Fruit fly (Drosophila melanogaster) whole organism, embryonic: ENCODE data around the gene lectin-29Ca.

Experiments
- ATbp ChIP-seq: fragments of 200-800 bp; sonication (Bioruptor generic); optimal IDR thresholded peaks from 2 replicates; lab custom pipeline; 2017; ENCODE audit warnings: missing biosample characterization, mild to moderate bottlenecking, missing genetic modification characterization, missing genetic modification reagents
- Atf-2 ChIP-seq: fragments of 200-800 bp; sonication (Bioruptor generic); optimal IDR thresholded peaks from 2 replicates; lab custom pipeline; 2016; ENCODE audit warnings: missing biosample characterization, missing genetic modification characterization
- BEAF-32 ChIP-seq: fragments of 200-800 bp; sonication (Bioruptor generic); optimal IDR thresholded peaks from 3 replicates; lab custom pipeline; 2017; ENCODE audit warnings: missing biosample characterization, missing genetic modification characterization, mild to moderate bottlenecking, moderate library complexity, missing genetic modification reagents
- CG10431 ChIP-seq: fragments of 200-800 bp; sonication (Bioruptor generic); optimal IDR thresholded peaks from 3 replicates; lab custom pipeline; 2018; ENCODE audit warnings: missing biosample characterization, mild to moderate bottlenecking, missing genetic modification characterization
- CG10654 ChIP-seq: fragments of 200-800 bp; sonication (Bioruptor generic); optimal IDR thresholded peaks from 2 replicates; lab custom pipeline; 2016; ENCODE audit warnings: missing biosample characterization, missing genetic modification characterization
- CG11093 ChIP-seq: fragments of 200-800 bp; sonication (Bioruptor generic); IDR thresholded peaks from 3 replicates; pipeline ENCODE4 v1.3.6; 2022; ENCODE audit warnings: missing biosample characterization, missing genetic modification characterization
- CG11456 ChIP-seq: fragments of 200-800 bp; sonication (Bioruptor generic); IDR thresholded peaks from 3 replicates; pipeline ENCODE4 v1.3.6; 2022; ENCODE audit warnings: missing biosample characterization, missing genetic modification characterization
- CG1233 ChIP-seq: fragments of 200-800 bp; sonication (Bioruptor generic); optimal IDR thresholded peaks from 4 replicates; lab custom pipeline; 2018; ENCODE audit warnings: missing biosample characterization, mild to moderate bottlenecking, missing genetic modification characterization
- CG12391 ChIP-seq: fragments of 200-800 bp; sonication (Bioruptor generic); optimal IDR thresholded peaks from 3 replicates; lab custom pipeline; 2018; ENCODE audit warnings: missing biosample characterization, mild to moderate bottlenecking, missing genetic modification characterization, moderate library complexity
- CG13624 ChIP-seq: fragments of 200-800 bp; sonication (Bioruptor generic); optimal IDR thresholded peaks from 2 replicates; lab custom pipeline; 2016; ENCODE audit warnings: missing biosample characterization, missing genetic modification characterization
- CG1529 ChIP-seq: fragments of 200-800 bp; sonication (Bioruptor generic); optimal IDR thresholded peaks from 3 replicates; lab custom pipeline; 2018; ENCODE audit warnings: missing biosample characterization, missing genetic modification characterization
- CG2875 ChIP-seq: fragments of 200-800 bp; sonication (Bioruptor generic); optimal IDR thresholded peaks from 2 replicates; lab custom pipeline; 2017; ENCODE audit warnings: missing biosample characterization, mild to moderate bottlenecking, missing genetic modification characterization, missing genetic modification reagents
- CG2889 ChIP-seq: fragments of 200-800 bp; sonication (Bioruptor generic); IDR thresholded peaks from 3 replicates; pipeline ENCODE4 v1.3.6; 2022; ENCODE audit warnings: missing biosample characterization, missing genetic modification characterization
- CG3726 ChIP-seq: fragments of 200-800 bp; sonication (Bioruptor generic); IDR thresholded peaks from 3 replicates; pipeline ENCODE4, ENCODE4 v1.3.6; 2022; ENCODE audit warnings: missing biosample characterization, missing genetic modification characterization
- CG3838 ChIP-seq: fragments of 200-800 bp; sonication (Bioruptor generic); optimal IDR thresholded peaks from 3 replicates; lab custom pipeline; 2016; ENCODE audit warnings: missing biosample characterization, missing genetic modification characterization
- CG3995 ChIP-seq: fragments of 200-800 bp; sonication (Bioruptor generic); optimal IDR thresholded peaks from 3 replicates; lab custom pipeline; 2016; ENCODE audit warnings: missing biosample characterization, missing genetic modification characterization
- CG4404 ChIP-seq: fragments of 200-800 bp; sonication (Bioruptor generic); IDR thresholded peaks from 2 replicates; pipeline ENCODE4 v1.3.6; 2022; ENCODE audit warnings: missing biosample characterization, missing genetic modification characterization
- CG4707 ChIP-seq: fragments of 200-800 bp; sonication (Bioruptor generic); optimal IDR thresholded peaks from 2 replicates; lab custom pipeline; 2018; ENCODE audit warnings: missing biosample characterization, mild to moderate bottlenecking, missing genetic modification characterization, moderate library complexity
- CG6254 ChIP-seq: fragments of 200-800 bp; sonication (Bioruptor generic); optimal IDR thresholded peaks from 3 replicates; lab custom pipeline; 2017; ENCODE audit warnings: mild to moderate bottlenecking, missing biosample characterization, missing genetic modification reagents, missing genetic modification characterization
- CG7271 ChIP-seq: fragments of 200-800 bp; sonication (Bioruptor generic); optimal IDR thresholded peaks from 2 replicates; lab custom pipeline; 2018; ENCODE audit warnings: missing biosample characterization, mild to moderate bottlenecking, missing genetic modification characterization, moderate library complexity
- CG9215 ChIP-seq: fragments of 200-800 bp; sonication (Bioruptor generic); IDR thresholded peaks from 2 replicates; pipeline ENCODE4 v1.3.6; 2022; ENCODE audit warnings: missing biosample characterization, missing genetic modification characterization
- Camta ChIP-seq: fragments of 200-800 bp; sonication (Bioruptor generic); optimal IDR thresholded peaks from 2 replicates; lab custom pipeline; 2016; ENCODE audit warnings: missing biosample characterization, missing genetic modification characterization
- Dek ChIP-seq: fragments of 200-800 bp; sonication (Bioruptor generic); optimal IDR thresholded peaks from 3 replicates; lab custom pipeline; 2019; ENCODE audit warnings: missing biosample characterization, mild to moderate bottlenecking, missing genetic modification characterization, moderate library complexity
- Dfd ChIP-seq, 2 experiments: fragments of >200 bp; optimal IDR thresholded peaks; 2 replicates each; lab custom pipeline; 2017; ENCODE audit warnings: missing biosample characterization in 2 of 2, missing genetic modification characterization in 2 of 2
- Doc3 ChIP-seq: fragments of 200-800 bp; sonication (Bioruptor generic); IDR thresholded peaks from 3 replicates; pipeline ENCODE4 v1.3.6; 2022; ENCODE audit warnings: missing biosample characterization, missing genetic modification characterization; ENCODE audit not compliant: partially characterized antibody
- Ets65A ChIP-seq: fragments of 200-800 bp; sonication (Bioruptor generic); peaks from one replicate; lab custom pipeline; 2016; ENCODE audit warnings: missing biosample characterization, missing genetic modification characterization
- HLH3B ChIP-seq: fragments of 200-800 bp; sonication (Bioruptor generic); IDR thresholded peaks from 2 replicates; pipeline ENCODE4 v1.3.6; 2022; ENCODE audit warnings: missing biosample characterization, missing genetic modification characterization
- HLH54F ChIP-seq: fragments of 200-800 bp; sonication (Bioruptor generic); optimal IDR thresholded peaks from 3 replicates; lab custom pipeline; 2016; ENCODE audit warnings: missing biosample characterization, missing genetic modification characterization
- Hmx ChIP-seq: fragments of 200-800 bp; sonication (Bioruptor generic); optimal IDR thresholded peaks from 2 replicates; lab custom pipeline; 2016; ENCODE audit warnings: missing biosample characterization, missing genetic modification characterization
- Meics ChIP-seq: fragments of 200-800 bp; sonication (Bioruptor generic); optimal IDR thresholded peaks from 2 replicates; lab custom pipeline; 2017; ENCODE audit warnings: missing biosample characterization, mild to moderate bottlenecking, missing genetic modification characterization
- Optix ChIP-seq: fragments of 200-800 bp; sonication (Bioruptor generic); IDR thresholded peaks from 3 replicates; pipeline ENCODE4 v1.3.6; 2022; ENCODE audit warnings: missing biosample characterization, missing genetic modification characterization
- PHDP ChIP-seq: fragments of 200-800 bp; sonication (Bioruptor generic); optimal IDR thresholded peaks from 3 replicates; lab custom pipeline; 2018; ENCODE audit warnings: missing biosample characterization, mild to moderate bottlenecking, missing genetic modification characterization, moderate library complexity
- Sox100B ChIP-seq: fragments of 200-800 bp; sonication (Bioruptor generic); optimal IDR thresholded peaks from 3 replicates; lab custom pipeline; 2018; ENCODE audit warnings: missing biosample characterization, mild to moderate bottlenecking, missing genetic modification characterization
- Sry-δ ChIP-seq: fragments of 200-800 bp; sonication (Bioruptor generic); optimal IDR thresholded peaks from 2 replicates; lab custom pipeline; 2016; ENCODE audit warnings: missing biosample characterization, missing genetic modification characterization
- ab ChIP-seq: fragments of 200-800 bp; sonication (Bioruptor generic); optimal IDR thresholded peaks from 2 replicates; lab custom pipeline; 2016; ENCODE audit warnings: missing biosample characterization, missing genetic modification characterization
- al ChIP-seq: fragments of 200-800 bp; sonication (Bioruptor generic); IDR thresholded peaks from 2 replicates; pipeline ENCODE4 v1.3.6; 2022; ENCODE audit warnings: missing biosample characterization, missing genetic modification characterization
- da ChIP-seq: fragments of 200-800 bp; sonication (Bioruptor generic); optimal IDR thresholded peaks from 2 replicates; lab custom pipeline; 2016; ENCODE audit warnings: missing biosample characterization, missing genetic modification characterization
- danr ChIP-seq: fragments of 200-800 bp; sonication (Bioruptor generic); IDR thresholded peaks from 2 replicates; pipeline ENCODE4 v1.3.6; 2022; ENCODE audit warnings: missing biosample characterization, missing genetic modification characterization
- dimm ChIP-seq: fragments of 200-800 bp; sonication (Bioruptor generic); IDR thresholded peaks from 2 replicates; pipeline ENCODE4 v1.3.6; 2022; ENCODE audit warnings: missing biosample characterization, missing genetic modification characterization
- ewg ChIP-seq: fragments of 200-800 bp; sonication (Bioruptor generic); optimal IDR thresholded peaks from 3 replicates; lab custom pipeline; 2017; ENCODE audit warnings: mild to moderate bottlenecking, missing biosample characterization, missing genetic modification reagents, missing genetic modification characterization
- fd3F ChIP-seq: fragments of 200-800 bp; sonication (Bioruptor generic); optimal IDR thresholded peaks from 2 replicates; lab custom pipeline; 2018; ENCODE audit warnings: missing biosample characterization, mild to moderate bottlenecking, missing genetic modification characterization, moderate library complexity
- gro ChIP-seq: fragments of 200-800 bp; sonication (Bioruptor generic); optimal IDR thresholded peaks from 2 replicates; lab custom pipeline; 2016; ENCODE audit warnings: missing biosample characterization, missing genetic modification characterization
- pnt ChIP-seq: fragments of 200-800 bp; sonication (Bioruptor generic); optimal IDR thresholded peaks from 3 replicates; lab custom pipeline; 2016; ENCODE audit warnings: missing biosample characterization, missing genetic modification characterization
- slp2 ChIP-seq: fragments of 200-800 bp; sonication (Bioruptor generic); optimal IDR thresholded peaks from 2 replicates; lab custom pipeline; 2016; ENCODE audit warnings: missing biosample characterization, missing genetic modification characterization
- tio ChIP-seq: fragments of 200-800 bp; sonication (Bioruptor generic); optimal IDR thresholded peaks from 2 replicates; lab custom pipeline; 2017; ENCODE audit warnings: missing biosample characterization, missing genetic modification characterization, inconsistent platforms
- tna ChIP-seq: fragments of 200-800 bp; sonication (Bioruptor generic); IDR thresholded peaks from 2 replicates; pipeline ENCODE4 v1.3.6; 2022; ENCODE audit warnings: missing biosample characterization, missing genetic modification characterization; ENCODE audit not compliant: partially characterized antibody
- vvl ChIP-seq: fragments of 200-800 bp; sonication (Bioruptor generic); IDR thresholded peaks from 2 replicates; pipeline ENCODE4 v1.3.6; 2022; ENCODE audit warnings: missing biosample characterization, missing genetic modification characterization
- wek ChIP-seq: fragments of 200-800 bp; sonication (Bioruptor generic); optimal IDR thresholded peaks from 3 replicates; lab custom pipeline; 2018; ENCODE audit warnings: missing biosample characterization, mild to moderate bottlenecking, missing genetic modification characterization, moderate library complexity
- wor ChIP-seq: fragments of 200-800 bp; sonication (Bioruptor generic); IDR thresholded peaks from 2 replicates; pipeline ENCODE4 v1.3.6; 2022; ENCODE audit warnings: missing biosample characterization, missing genetic modification characterization

The lectin-29Ca gene

DNA sequence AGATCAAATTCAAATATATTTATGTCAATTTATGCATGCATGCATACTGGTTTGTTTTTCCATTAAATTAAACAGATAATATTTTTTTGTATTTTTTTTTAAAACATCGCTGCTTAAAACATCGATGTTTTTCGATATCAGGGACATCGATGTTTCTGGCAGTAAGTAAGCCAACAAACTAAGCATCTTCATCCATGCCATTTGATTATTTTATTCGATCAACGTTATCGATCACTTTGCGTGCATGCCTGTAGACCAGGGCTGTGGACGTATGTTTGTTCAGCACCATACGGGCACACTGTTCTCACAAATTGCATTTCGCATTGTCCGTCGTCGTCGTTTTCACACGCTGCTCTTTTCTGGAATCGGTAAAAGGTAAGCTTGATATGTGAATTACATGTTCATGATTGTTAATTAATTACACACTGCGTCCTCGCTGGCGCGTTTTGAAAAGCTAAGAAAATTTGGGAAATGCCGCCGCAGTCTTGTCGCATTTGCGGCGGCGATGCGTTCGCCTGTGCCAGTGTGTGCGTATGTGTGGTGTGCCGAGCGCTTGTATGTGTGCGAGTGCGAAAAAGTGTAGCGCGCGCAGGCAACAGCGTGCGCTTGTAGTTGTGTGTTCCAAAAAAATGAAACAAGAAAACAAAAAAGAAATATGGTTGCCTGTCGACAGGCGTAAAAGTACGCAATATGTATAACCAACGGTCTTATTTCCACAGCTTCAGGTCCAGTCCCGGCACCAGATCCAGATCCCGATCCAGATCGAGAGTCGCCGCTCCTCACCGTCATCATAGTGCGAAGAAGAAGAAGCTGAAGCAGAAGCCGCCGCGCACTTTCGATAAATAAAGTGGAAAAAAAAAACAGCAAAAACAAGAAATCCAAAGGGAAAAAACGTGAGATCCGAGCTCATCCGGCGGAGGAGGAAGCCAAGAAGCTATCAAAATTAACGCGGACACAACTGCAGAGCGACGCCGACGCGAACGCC is 9.5 kb upstream of the lectin-29Ca start, which contains the start of gene emb (continued):
- TF ChIP-seq PHDP (tag; lab: Kevin White, UChicago) (no peak), Hmx (GFP tag; lab: Kevin White, UChicago) (no peak), fd3F (GFP tag; lab: Kevin White, UChicago) (no peak), CG2889 (GFP tag; lab: Robert Waterston, UW) (no peak), gro (no peak), CG4404 (GFP tag; lab: Robert Waterston, UW) (no peak), slp2 (GFP tag; lab: Kevin White, UChicago) (peak; percentile 27), CG6254 (no peak), vvl (GFP tag; lab: Robert Waterston, UW) (peak; percentile 55), ab (no peak), wor (GFP tag; lab: Robert Waterston, UW) (no peak), danr (no peak), al (GFP tag; lab: Robert Waterston, UW) (peak; percentile 37; the same call in 1 of the 2 replicates), Ets65A (GFP tag; lab: Kevin White, UChicago) (peak; percentile 94), CG12391 (tag; lab: Kevin White, UChicago) (peak; percentile 80), CG11093 (GFP tag; lab: Robert Waterston, UW) (no peak), CG4707 (GFP tag; lab: Kevin White, UChicago) (no peak), CG10431 (GFP tag; lab: Kevin White, UChicago) (no peak), ewg (peak; percentile 53), CG3726 (GFP tag; lab: Robert Waterston, UW) (no peak), Camta (GFP tag; lab: Kevin White, UChicago) (no peak), CG13624 (GFP tag; lab: Kevin White, UChicago) (peak; percentile 42), Optix (GFP tag; lab: Robert Waterston, UW) (no peak), pnt (no peak), HLH54F (GFP tag; lab: Kevin White, UChicago) (peak; percentile 58), ATbp (GFP tag; lab: Kevin White, UChicago) (no peak), Atf-2 (GFP tag; lab: Kevin White, UChicago) (peak; percentile 18), Dfd (GFP tag; optimal IDR thresholded peaks at IDR 0.05; lab: Kevin White, UChicago) (no peak), Sry-δ (peak; percentile 89), CG11456 (GFP tag; lab: Robert Waterston, UW) (peak; percentile 26; the same call in 2 of the 3 replicates), CG3995 (GFP tag; lab: Kevin White, UChicago) (peak; percentile 47), CG2875 (GFP tag; lab: Kevin White, UChicago) (no peak), Doc3 (GFP tag; lab: Robert Waterston, UW) (peak; percentile 92), CG9215 (GFP tag; lab: Robert Waterston, UW) (peak; percentile 17; the same call in 1 of the 2 replicates), tio (GFP tag; lab: Kevin White, UChicago) (no peak), CG7271 (tag; lab: Kevin White, UChicago) (no peak), CG1233 (GFP tag; lab: Kevin White, UChicago) (peak; percentile 40), dimm (GFP tag; lab: Robert Waterston, UW) (no peak), tna (GFP tag; lab: Robert Waterston, UW) (peak; percentile 99), CG10654 (GFP tag; lab: Kevin White, UChicago) (peak; percentile 7), wek (GFP tag; lab: Kevin White, UChicago) (no peak), Dek (tag; lab: Kevin White, UChicago) (no peak), CG3838 (GFP tag; lab: Kevin White, UChicago) (peak; percentile 11), CG1529 (GFP tag; lab: Kevin White, UChicago) (no peak), da (GFP tag; lab: Kevin White, UChicago) (no peak), BEAF-32 (peak; percentile 91), Meics (GFP tag; lab: Kevin White, UChicago) (peak; percentile 45), HLH3B (GFP tag; lab: Robert Waterston, UW) (no peak), Sox100B (GFP tag; lab: Kevin White, UChicago) (no peak)
